Worm (Caenorhabditis elegans) whole organism, L1 larva: Measurements from ENCODE around the gene unc-115.

Source experiments
- C16A3.4 ChIP-seq: fragments of 150-350 bp; optimal IDR thresholded peaks from 2 replicates; lab custom pipeline; 2014; ENCODE audit warnings: missing biosample characterization, missing genetic modification characterization
- aly-2 ChIP-seq: fragments of 150-350 bp; optimal IDR thresholded peaks from 2 replicates; lab custom pipeline; 2014; ENCODE audit warnings: missing biosample characterization, missing genetic modification characterization
- ceh-82 ChIP-seq, 3 experiments: fragments of 150-350 bp in 1 of 3; sonication (generic microtip) in 2 of 3; optimal IDR thresholded peaks; 2 replicates each; lab custom pipeline; 2014 to 2017; ENCODE audit warnings: missing biosample characterization in 3 of 3, missing genetic modification characterization in 3 of 3
- efl-3 ChIP-seq: fragments of 200-800 bp; sonication (Bioruptor generic); optimal IDR thresholded peaks from 2 replicates; lab custom pipeline; 2018; ENCODE audit warnings: mild to moderate bottlenecking, missing genetic modification characterization, missing compliant biosample characterization
- elt-2 ChIP-seq: sonication (generic microtip); optimal IDR thresholded peaks from 2 replicates; lab custom pipeline; 2016; ENCODE audit warnings: missing genetic modification characterization, mild to moderate bottlenecking, inconsistent platforms, missing compliant biosample characterization, missing genetic modification reagents
- lin-39 ChIP-seq: fragments of 150-350 bp; optimal IDR thresholded peaks from 2 replicates; lab custom pipeline; 2014; ENCODE audit warnings: missing biosample characterization, missing genetic modification reagents, missing genetic modification characterization
- nhr-47 ChIP-seq: sonication (generic microtip); optimal IDR thresholded peaks from 2 replicates; lab custom pipeline; 2016; ENCODE audit warnings: mild to moderate bottlenecking, missing genetic modification characterization, moderate library complexity, missing compliant biosample characterization
- snpc-4 ChIP-seq: fragments of 150-350 bp; optimal IDR thresholded peaks from 2 replicates; lab custom pipeline; 2014; ENCODE audit warnings: missing biosample characterization, missing genetic modification characterization
- snu-23 ChIP-seq: sonication (generic microtip); optimal IDR thresholded peaks from 2 replicates; lab custom pipeline; 2016; ENCODE audit warnings: missing genetic modification characterization, missing compliant biosample characterization
- sup-37 ChIP-seq: fragments of 200-800 bp; sonication (Bioruptor generic); optimal IDR thresholded peaks from 2 replicates; lab custom pipeline; 2018; ENCODE audit warnings: mild to moderate bottlenecking, missing genetic modification characterization, missing compliant biosample characterization
- zag-1 ChIP-seq: fragments of 150-350 bp; optimal IDR thresholded peaks from 2 replicates; lab custom pipeline; 2014; ENCODE audit warnings: missing biosample characterization, missing genetic modification characterization
- zip-4 ChIP-seq: fragments of 200-800 bp; sonication (Bioruptor generic); optimal IDR thresholded peaks from 2 replicates; lab custom pipeline; 2018; ENCODE audit warnings: mild to moderate bottlenecking, missing genetic modification characterization, moderate library complexity, missing compliant biosample characterization
- ztf-4 ChIP-seq: fragments of 150-350 bp; optimal IDR thresholded peaks from 2 replicates; lab custom pipeline; 2014; ENCODE audit warnings: missing biosample characterization, missing genetic modification characterization

- TF ChIP-seq C16A3.4 (tag; lab: Kevin White, UChicago) (peak; percentile 38), zip-4 (GFP tag; lab: Kevin White, UChicago) (peak; percentile 24), ztf-4 (tag; lab: Kevin White, UChicago) (no peak), zag-1 (no peak), snpc-4 (tag; lab: Kevin White, UChicago) (no peak), nhr-47 (tag; lab: Kevin White, UChicago) (peak; percentile 81), elt-2 (peak; percentile 43), snu-23 (GFP tag; lab: Kevin White, UChicago) (peak; percentile 77), lin-39 (no peak), aly-2 (tag; lab: Kevin White, UChicago) (no peak), efl-3 (GFP tag; lab: Kevin White, UChicago) (peak; percentile 25), ceh-82 (tag; optimal IDR thresholded peaks at IDR 0.05; lab: Kevin White, UChicago) (peak in 2 of 3 experiments; percentile 22 to 35), sup-37 (GFP tag; lab: Kevin White, UChicago) (peak; percentile 1)
Measured at ce11 chrX:10145011-10145410, 1.7 kb upstream of the unc-115 start.
